Worm (Caenorhabditis elegans): Measurements from ENCODE around the gene C06A6.7.

C06A6.7 gene

DNA sequence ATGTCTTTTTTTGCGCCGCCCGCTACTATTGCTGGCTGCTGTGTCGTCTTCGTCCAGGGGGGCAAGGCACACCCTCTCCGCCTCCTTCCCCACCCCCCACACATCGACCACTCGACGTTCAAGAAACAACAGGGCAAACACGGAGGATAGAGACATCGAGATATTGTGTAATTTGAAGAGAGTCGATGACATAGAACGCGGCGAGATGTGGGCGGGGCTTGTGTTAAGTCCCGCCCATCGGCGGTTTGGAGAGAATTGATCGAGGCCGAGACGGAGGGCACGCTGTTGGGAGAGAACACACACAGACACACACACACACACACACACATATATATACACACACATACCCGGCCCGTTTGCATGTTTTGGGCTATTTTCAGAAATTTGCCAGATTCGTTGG lies 7.3 kb upstream of the C06A6.7 start:
- TF ChIP-seq tbx-8 (GFP tag; optimal IDR thresholded peaks at IDR 0.05) (no peak), ham-2 (GFP tag; optimal IDR thresholded peaks at IDR 0.05) (peak; percentile 43), mep-1 (tag; optimal IDR thresholded peaks at IDR 0.05) (peak; percentile 68), mls-2 (tag; optimal IDR thresholded peaks at IDR 0.05) (peak; percentile 83), nhr-2 (tag; optimal IDR thresholded peaks at IDR 0.05) (peak; percentile 13), drap-1 (GFP tag; optimal IDR thresholded peaks at IDR 0.05) (peak; percentile 76), flh-1 (GFP tag; optimal IDR thresholded peaks at IDR 0.05) (no peak), ztf-11 (tag; optimal IDR thresholded peaks at IDR 0.05) (peak; percentile 67), sptf-1 (tag; optimal IDR thresholded peaks at IDR 0.05) (peak; percentile 84), ces-1 (GFP tag; optimal IDR thresholded peaks at IDR 0.05) (peak; percentile 55), unc-120 (tag; optimal IDR thresholded peaks at IDR 0.05; ENCODE audit: poor library complexity, severe bottlenecking) (peak; percentile 75), elt-1 (tag; optimal IDR thresholded peaks at IDR 0.05; ENCODE audit: borderline replicate concordance, insufficient read depth) (no peak), nhr-76 (tag; optimal IDR thresholded peaks at IDR 0.05) (no peak), hlh-1 (tag; optimal IDR thresholded peaks at IDR 0.05) (peak; percentile 55), lsy-2 (tag; optimal IDR thresholded peaks at IDR 0.05) (peak; percentile 39), ceh-83 (GFP tag; optimal IDR thresholded peaks at IDR 0.05) (no peak), unc-62 (GFP tag; optimal IDR thresholded peaks at IDR 0.05) (peak; percentile 52), M03D4.4 (tag; optimal IDR thresholded peaks at IDR 0.05) (peak; percentile 41), cnd-1 (tag; optimal IDR thresholded peaks at IDR 0.05) (peak; percentile 46), ceh-43 (GFP tag; optimal IDR thresholded peaks at IDR 0.05) (peak; percentile 18), pha-4 (tag; optimal IDR thresholded peaks at IDR 0.05) (peak; percentile 59), nhr-12 (tag; optimal IDR thresholded peaks at IDR 0.05) (no peak), snpc-4 (tag; optimal IDR thresholded peaks at IDR 0.05) (no peak)

ce11 chrIV:7844333-7844973 lies 6.1 kb upstream of the C06A6.7 start:
- TF ChIP-seq unc-120 (tag; optimal IDR thresholded peaks at IDR 0.05; ENCODE audit: poor library complexity, severe bottlenecking) (no peak), unc-62 (GFP tag; optimal IDR thresholded peaks at IDR 0.05) (no peak), mab-5 (tag; optimal IDR thresholded peaks at IDR 0.05) (no peak), ham-2 (GFP tag; optimal IDR thresholded peaks at IDR 0.05) (no peak), sptf-1 (tag; optimal IDR thresholded peaks at IDR 0.05) (no peak), nhr-12 (tag; optimal IDR thresholded peaks at IDR 0.05) (no peak), blmp-1 (tag; optimal IDR thresholded peaks at IDR 0.05) (no peak), tbx-8 (GFP tag; optimal IDR thresholded peaks at IDR 0.05) (no peak), drap-1 (GFP tag; optimal IDR thresholded peaks at IDR 0.05) (no peak), ceh-43 (GFP tag; optimal IDR thresholded peaks at IDR 0.05) (no peak), nhr-28 (tag; optimal IDR thresholded peaks at IDR 0.05) (no peak), bed-3 (GFP tag; optimal IDR thresholded peaks at IDR 0.05) (no peak), hlh-1 (tag; optimal IDR thresholded peaks at IDR 0.05) (no peak), zip-8 (tag; optimal IDR thresholded peaks at IDR 0.05) (no peak), ceh-39 (tag; optimal IDR thresholded peaks at IDR 0.05) (no peak)

ce11 chrIV:7841218-7841617 lies 2.9 kb upstream of the C06A6.7 start:
- TF ChIP-seq ztf-11 (tag; optimal IDR thresholded peaks at IDR 0.05) (no peak), flh-1 (GFP tag; optimal IDR thresholded peaks at IDR 0.05) (no peak), snpc-4 (tag; optimal IDR thresholded peaks at IDR 0.05) (no peak), hlh-1 (tag; optimal IDR thresholded peaks at IDR 0.05) (no peak), nhr-76 (tag; optimal IDR thresholded peaks at IDR 0.05) (no peak)

ce11 chrIV:7839923-7840322 lies 1.6 kb upstream of the C06A6.7 start:
- TF ChIP-seq ceh-43 (GFP tag; optimal IDR thresholded peaks at IDR 0.05) (no peak), mls-2 (tag; optimal IDR thresholded peaks at IDR 0.05) (peak; percentile 25)

ce11 chrIV:7836491-7836890 lies 1.8 kb downstream of the C06A6.7 start:
- no peak for TF ChIP-seq zip-8 (tag; optimal IDR thresholded peaks at IDR 0.05)
- peak; percentile 6 for TF ChIP-seq blmp-1 (tag; optimal IDR thresholded peaks at IDR 0.05)

DNA sequence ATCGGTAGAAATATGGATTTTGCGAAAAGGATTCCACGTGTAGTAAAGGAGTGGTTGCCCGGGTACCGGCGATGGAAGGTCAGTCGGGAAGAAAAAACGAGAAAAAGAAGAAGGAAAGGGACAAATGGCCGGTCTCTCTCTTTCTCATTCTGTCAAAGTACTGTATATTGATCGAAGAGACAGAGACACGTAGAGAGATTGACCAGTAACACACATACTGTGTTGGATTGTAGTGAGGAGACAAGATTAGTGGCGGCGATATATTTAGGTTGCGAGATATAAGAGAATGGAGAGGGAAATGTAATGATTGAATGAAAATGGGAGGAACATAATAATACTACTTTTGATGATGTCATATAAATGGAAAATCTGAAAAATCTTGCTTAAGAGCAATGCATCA lies 2.3 kb downstream of the C06A6.7 start:
- TF ChIP-seq mls-2 (tag; optimal IDR thresholded peaks at IDR 0.05) = peak; percentile 20
- TF ChIP-seq nhr-2 (tag; optimal IDR thresholded peaks at IDR 0.05) = peak; percentile 88
- TF ChIP-seq mep-1 (tag; optimal IDR thresholded peaks at IDR 0.05) = peak; percentile 15
- no peak for TF ChIP-seq nhr-12 (tag; optimal IDR thresholded peaks at IDR 0.05)
- peak; percentile 23 for TF ChIP-seq ceh-39 (tag; optimal IDR thresholded peaks at IDR 0.05)

All from whole organism, mixed stage, embryonic.